Fruit fly (Drosophila melanogaster): ENCODE results near the gene ppk28.

The ppk28 gene

dm6 chrX:16782175-16782916 is 23.5 kb upstream of the ppk28 start (continued):
- TF ChIP-seq Sox102F (GFP tag; optimal IDR thresholded peaks at IDR 0.05) (peak; percentile 69), odd (GFP tag; optimal IDR thresholded peaks at IDR 0.05) (peak; percentile 31), CG13424 (tag; optimal IDR thresholded peaks at IDR 0.05) (peak; percentile 42), sob (GFP tag; IDR thresholded peaks at IDR 0.05) (peak; percentile 45), nmo (GFP tag; optimal IDR thresholded peaks at IDR 0.05) (peak; percentile 54), insv (GFP tag; optimal IDR thresholded peaks at IDR 0.05) (no peak), toy (GFP tag; IDR thresholded peaks at IDR 0.05) (no peak), CG6854 (GFP tag; optimal IDR thresholded peaks at IDR 0.05) (peak; percentile 1), amos (GFP tag; IDR thresholded peaks at IDR 0.05; ENCODE audit: partially characterized antibody) (no peak; the same call in 1 of the 2 replicates), Fer3 (tag; optimal IDR thresholded peaks at IDR 0.05) (peak; percentile 26), CG1024 (GFP tag; IDR thresholded peaks at IDR 0.05) (no peak), NC2β (GFP tag; optimal IDR thresholded peaks at IDR 0.05) (no peak), HLH4C (GFP tag; IDR thresholded peaks at IDR 0.05; ENCODE audit: partially characterized antibody) (no peak), BtbVII (GFP tag; optimal IDR thresholded peaks at IDR 0.05) (peak; percentile 54), CG2678 (tag; optimal IDR thresholded peaks at IDR 0.05) (peak; percentile 58), CG15011 (GFP tag; optimal IDR thresholded peaks at IDR 0.05) (no peak), crol (GFP tag; IDR thresholded peaks at IDR 0.05) (no peak), Hr51 (GFP tag; optimal IDR thresholded peaks at IDR 0.05) (peak in 1 of 2 experiments; percentile 69), exex (tag; optimal IDR thresholded peaks at IDR 0.05) (no peak), CG30020 (tag; optimal IDR thresholded peaks at IDR 0.05) (no peak), D19A (tag; optimal IDR thresholded peaks at IDR 0.05) (peak; percentile 9), Nf-YB (GFP tag; optimal IDR thresholded peaks at IDR 0.05) (no peak), Atf3 (GFP tag; optimal IDR thresholded peaks at IDR 0.05) (no peak), CG8290 (GFP tag; optimal IDR thresholded peaks at IDR 0.05) (no peak), CG8290 (tag; optimal IDR thresholded peaks at IDR 0.05) (peak in 1 of 2 experiments; percentile 37), CG3065 (GFP tag; optimal IDR thresholded peaks at IDR 0.05) (no peak), CG5180 (GFP tag; optimal IDR thresholded peaks at IDR 0.05) (peak; percentile 4), CG9437 (GFP tag; optimal IDR thresholded peaks at IDR 0.05) (peak; percentile 23), Hand (GFP tag; optimal IDR thresholded peaks at IDR 0.05) (no peak), NC2α (GFP tag; optimal IDR thresholded peaks at IDR 0.05) (no peak), tup (GFP tag; optimal IDR thresholded peaks at IDR 0.05) (no peak), ssp (GFP tag; IDR thresholded peaks at IDR 0.05) (no peak), salm (tag; optimal IDR thresholded peaks at IDR 0.05) (peak; percentile 30), kay (GFP tag; optimal IDR thresholded peaks at IDR 0.05) (peak; percentile 4), CG32772 (GFP tag; IDR thresholded peaks at IDR 0.05) (0 out of 2 replicates have a peak, but pooled peaks have one; percentile 25), CG10267 (tag; optimal IDR thresholded peaks at IDR 0.05) (peak; percentile 4), otp (GFP tag; IDR thresholded peaks at IDR 0.05) (peak; percentile 60; the same call in 1 of the 3 replicates), Hr3 (GFP tag; optimal IDR thresholded peaks at IDR 0.05) (peak; percentile 19), Dp (GFP tag; optimal IDR thresholded peaks at IDR 0.05) (no peak), Dad (GFP tag; optimal IDR thresholded peaks at IDR 0.05) (no peak), sens (GFP tag) (peak; percentile 82), CG4424 (GFP tag; optimal IDR thresholded peaks at IDR 0.05) (peak; percentile 53), CG2199 (GFP tag; IDR thresholded peaks at IDR 0.05) (no peak), MESR4 (GFP tag; optimal IDR thresholded peaks at IDR 0.05) (no peak), ase (GFP tag; IDR thresholded peaks at IDR 0.05) (peak; percentile 30; the same call in 1 of the 3 replicates), Dll (GFP tag; IDR thresholded peaks at IDR 0.05; ENCODE audit: partially characterized antibody) (no peak), CG7839 (tag; optimal IDR thresholded peaks at IDR 0.05) (peak; percentile 60), Xrp1 (GFP tag; IDR thresholded peaks at IDR 0.05) (peak; percentile 45; the same call in 1 of the 2 replicates), CG15479 (GFP tag; optimal IDR thresholded peaks at IDR 0.05) (no peak)

Data from whole organism, embryonic.